Fruit fly (Drosophila melanogaster): ENCODE data around the gene CG12256.

The CG12256 gene

DNA sequence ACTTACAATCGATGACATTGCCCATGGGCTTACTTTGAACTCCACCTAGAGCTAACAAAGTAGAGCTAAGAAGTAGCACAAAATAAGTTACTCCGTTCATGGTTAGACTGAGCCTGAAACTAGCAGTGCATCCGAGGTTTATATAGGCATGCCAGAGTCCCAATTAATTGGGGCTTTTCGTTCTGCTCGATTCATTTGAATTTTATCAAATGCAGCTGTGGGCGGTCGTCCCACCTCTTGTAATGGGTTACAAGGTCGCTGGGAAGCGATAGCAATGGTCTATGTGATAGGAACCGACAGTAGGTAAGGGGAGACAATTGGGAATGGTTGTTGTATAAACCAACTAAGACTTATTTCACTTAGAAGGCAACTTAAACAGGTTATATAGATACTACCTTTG lies at the start of gene CG12256:
CG12256 (minus strand) TSS at position 101 of the 400 bp plus-strand sequence.
- TF ChIP-seq fd96Ca (GFP tag; IDR thresholded peaks at IDR 0.05), result no peak
- TF ChIP-seq CG12605 (GFP tag; IDR thresholded peaks at IDR 0.05), result no peak
- TF ChIP-seq CG8301 (tag; optimal IDR thresholded peaks at IDR 0.05), result no peak
- no peak for TF ChIP-seq EcR (GFP tag; optimal IDR thresholded peaks at IDR 0.05)
- TF ChIP-seq gl (tag; optimal IDR thresholded peaks at IDR 0.05), result no peak
- TF ChIP-seq CG34367 (tag; optimal IDR thresholded peaks at IDR 0.05), result no peak
- TF ChIP-seq D1 (tag; optimal IDR thresholded peaks at IDR 0.05), result no peak
- no peak for TF ChIP-seq Pif1A (GFP tag; optimal IDR thresholded peaks at IDR 0.05)
- no peak for TF ChIP-seq CG10348 (GFP tag; IDR thresholded peaks at IDR 0.05)
- TF ChIP-seq CG8159 (tag; optimal IDR thresholded peaks at IDR 0.05), result no peak
- no peak for TF ChIP-seq CG17806 (tag; optimal IDR thresholded peaks at IDR 0.05)

DNA sequence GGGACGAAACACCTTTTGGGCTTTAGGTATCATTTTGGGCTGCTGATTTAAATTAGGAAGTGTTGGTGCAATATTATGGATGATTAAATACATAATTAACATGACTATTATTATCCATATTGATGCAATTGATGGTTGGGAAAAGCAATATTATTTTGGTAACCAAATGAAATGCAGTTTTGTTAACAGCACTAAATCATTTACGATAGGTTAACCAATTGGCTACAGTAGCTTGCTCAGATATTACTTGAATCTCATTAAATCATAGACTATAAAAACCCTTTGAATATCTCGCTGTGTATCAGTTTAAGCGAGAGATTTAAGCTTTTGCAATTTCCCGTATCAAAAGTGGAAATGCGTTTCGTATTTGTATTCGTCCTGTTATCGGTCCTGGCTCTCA lies 46.7 kb upstream of the CG12256 start, which contains the start of gene Sfp87B:
Sfp87B (plus strand) TSS at position 301 of the 400 bp plus-strand sequence.
- TF ChIP-seq CG12605 (GFP tag; IDR thresholded peaks at IDR 0.05) (no peak), CG13204 (GFP tag; optimal IDR thresholded peaks at IDR 0.05) (no peak), CG17806 (tag; optimal IDR thresholded peaks at IDR 0.05) (no peak), Snoo (tag; optimal IDR thresholded peaks at IDR 0.05) (no peak), CG9948 (tag; optimal IDR thresholded peaks at IDR 0.05) (no peak), gl (tag; optimal IDR thresholded peaks at IDR 0.05) (no peak), CG4496 (GFP tag; IDR thresholded peaks at IDR 0.05) (no peak), CG32121 (GFP tag; IDR thresholded peaks at IDR 0.05) (no peak), Ets98B (GFP tag; IDR thresholded peaks at IDR 0.05) (no peak), rn (GFP tag; IDR thresholded peaks at IDR 0.05) (no peak), CG15710 (tag; optimal IDR thresholded peaks at IDR 0.05) (no peak), EcR (GFP tag; optimal IDR thresholded peaks at IDR 0.05) (no peak)

DNA sequence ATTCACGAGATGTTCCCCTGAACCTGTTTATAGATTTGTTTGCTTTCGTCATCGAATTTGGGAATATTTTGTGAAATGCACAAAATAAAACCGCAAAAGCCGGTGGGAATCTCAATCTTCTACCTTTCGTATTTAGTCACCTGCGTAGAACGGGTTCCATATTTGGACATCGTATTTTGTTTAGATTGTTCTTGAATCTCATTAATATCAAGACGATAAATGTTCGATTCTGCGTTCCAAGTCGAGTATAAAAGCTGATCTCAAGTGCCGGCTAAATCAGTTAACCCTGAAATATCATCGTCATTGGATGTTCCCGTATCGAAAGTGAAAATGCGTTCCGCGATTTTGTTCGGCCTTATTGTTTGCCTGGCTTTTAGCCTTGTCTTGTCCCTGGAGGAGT lies 44.5 kb upstream of the CG12256 start, which contains the start of gene CG17738:
CG17738 (plus strand) TSS at position 301 of the 400 bp plus-strand sequence.
- TF ChIP-seq Pif1A (GFP tag; optimal IDR thresholded peaks at IDR 0.05) (no peak), Snoo (tag; optimal IDR thresholded peaks at IDR 0.05) (no peak), CG17806 (tag; optimal IDR thresholded peaks at IDR 0.05) (no peak)

DNA sequence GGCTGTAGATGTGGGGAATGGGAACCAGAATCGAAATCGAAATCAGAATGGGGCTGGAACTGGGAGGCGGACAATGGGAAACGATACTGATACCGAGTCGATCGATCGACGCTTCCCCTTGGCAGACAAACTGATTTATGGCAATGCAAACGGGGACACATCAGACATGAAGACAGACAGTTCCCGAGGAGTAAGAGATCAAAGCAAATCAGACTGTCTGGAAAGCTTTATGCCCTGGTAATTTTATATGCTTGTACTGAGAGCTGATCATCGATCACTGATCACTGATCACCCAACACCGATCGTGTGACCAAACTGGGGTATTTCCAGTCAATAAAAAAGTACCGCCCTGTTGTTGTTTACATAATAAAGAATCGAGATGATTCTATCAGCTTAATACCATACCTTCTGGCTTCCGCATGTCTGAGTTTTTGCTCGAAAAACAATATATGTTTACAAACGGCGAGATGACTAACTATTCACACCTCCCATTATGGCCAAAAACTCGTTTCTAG lies 43.8 kb upstream of the CG12256 start:
- TF ChIP-seq gl (tag; optimal IDR thresholded peaks at IDR 0.05), result no peak
- TF ChIP-seq CG17806 (tag; optimal IDR thresholded peaks at IDR 0.05), result no peak
- TF ChIP-seq Pif1B (GFP tag; optimal IDR thresholded peaks at IDR 0.05), result no peak
- no peak for TF ChIP-seq CG8159 (tag; optimal IDR thresholded peaks at IDR 0.05)

DNA sequence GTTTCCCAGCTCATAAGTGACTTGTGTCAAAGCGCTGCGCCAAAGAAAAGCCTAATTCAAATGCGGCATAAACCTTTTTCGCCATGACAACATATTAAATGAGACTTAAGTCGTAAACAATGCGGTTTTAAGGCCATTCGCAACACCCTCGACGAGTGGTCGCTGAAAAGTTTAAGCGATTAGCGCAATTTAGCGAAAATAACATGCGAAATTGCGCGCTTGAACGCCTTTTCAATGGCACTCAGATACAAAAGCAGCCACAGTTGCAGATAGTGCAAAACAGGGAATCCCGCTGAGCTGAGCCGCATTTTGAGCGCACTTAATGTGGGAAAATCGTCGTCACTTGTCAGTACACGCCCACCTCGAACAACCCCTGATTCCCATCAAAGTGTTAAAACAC lies 34.5 kb upstream of the CG12256 start, which contains the start of gene CG44038:
CG44038 (plus strand) TSS at position 301 of the 400 bp plus-strand sequence.
- TF ChIP-seq CG8301 (tag; optimal IDR thresholded peaks at IDR 0.05), result no peak
- TF ChIP-seq fd96Ca (GFP tag; IDR thresholded peaks at IDR 0.05), result no peak
- TF ChIP-seq Snoo (tag; optimal IDR thresholded peaks at IDR 0.05), result no peak

DNA sequence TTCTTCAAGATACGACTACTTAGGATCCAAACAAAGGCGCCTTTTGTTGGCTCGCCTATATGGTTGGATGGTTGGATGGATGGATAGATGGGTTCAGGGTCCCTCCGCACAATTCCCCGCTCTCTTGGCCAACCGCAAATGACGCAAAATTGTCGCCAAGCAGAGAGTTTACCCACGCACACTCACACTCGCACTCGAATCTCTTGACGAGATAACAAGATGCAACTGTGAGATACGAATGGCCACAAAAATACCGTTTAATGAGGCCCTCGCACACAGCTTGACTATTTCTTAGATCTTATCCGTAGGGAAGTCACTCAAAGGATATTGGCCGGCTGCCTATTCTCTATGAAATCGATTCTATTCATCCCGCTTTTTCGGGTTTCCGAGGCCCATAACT lies 33.7 kb upstream of the CG12256 start:
- TF ChIP-seq CG15710 (tag; optimal IDR thresholded peaks at IDR 0.05), result no peak
- TF ChIP-seq Snoo (tag; optimal IDR thresholded peaks at IDR 0.05), result no peak
- TF ChIP-seq D1 (tag; optimal IDR thresholded peaks at IDR 0.05), result no peak
- TF ChIP-seq CG9948 (tag; optimal IDR thresholded peaks at IDR 0.05), result no peak
- TF ChIP-seq CG12605 (GFP tag; IDR thresholded peaks at IDR 0.05), result no peak
- no peak for TF ChIP-seq CG32121 (GFP tag; IDR thresholded peaks at IDR 0.05)
- TF ChIP-seq CG17806 (tag; optimal IDR thresholded peaks at IDR 0.05), result no peak
- TF ChIP-seq CG14655 (GFP tag; optimal IDR thresholded peaks at IDR 0.05), result no peak
- no peak for TF ChIP-seq fd96Ca (GFP tag; IDR thresholded peaks at IDR 0.05)
- no peak for TF ChIP-seq EcR (GFP tag; optimal IDR thresholded peaks at IDR 0.05)
- TF ChIP-seq Pif1A (GFP tag; optimal IDR thresholded peaks at IDR 0.05), result no peak
- no peak for TF ChIP-seq CG4496 (GFP tag; IDR thresholded peaks at IDR 0.05)
- TF ChIP-seq rn (GFP tag; IDR thresholded peaks at IDR 0.05), result no peak

DNA sequence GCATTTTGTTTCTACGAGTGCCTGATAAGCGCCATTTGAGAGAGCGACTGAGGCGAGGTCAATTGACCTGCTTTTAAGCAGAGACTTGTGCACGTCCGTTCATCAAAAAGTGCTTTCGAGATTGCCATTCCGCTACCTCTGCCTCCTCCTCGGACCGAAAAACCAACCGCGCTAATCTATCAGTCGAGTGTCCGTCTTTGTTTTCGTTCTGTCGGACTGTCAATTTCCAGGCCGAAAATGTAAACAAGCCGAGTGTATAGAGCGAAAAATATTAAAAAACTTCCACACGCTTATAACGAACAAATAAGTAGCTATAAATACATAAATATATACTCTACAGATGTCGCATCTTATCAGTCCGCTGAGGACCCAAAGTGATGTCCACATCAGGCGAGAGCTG lies 32.9 kb upstream of the CG12256 start:
- TF ChIP-seq EcR (GFP tag; optimal IDR thresholded peaks at IDR 0.05), result peak; percentile 30
- TF ChIP-seq fd96Ca (GFP tag; IDR thresholded peaks at IDR 0.05), result no peak
- no peak for TF ChIP-seq CG13204 (GFP tag; optimal IDR thresholded peaks at IDR 0.05)

DNA sequence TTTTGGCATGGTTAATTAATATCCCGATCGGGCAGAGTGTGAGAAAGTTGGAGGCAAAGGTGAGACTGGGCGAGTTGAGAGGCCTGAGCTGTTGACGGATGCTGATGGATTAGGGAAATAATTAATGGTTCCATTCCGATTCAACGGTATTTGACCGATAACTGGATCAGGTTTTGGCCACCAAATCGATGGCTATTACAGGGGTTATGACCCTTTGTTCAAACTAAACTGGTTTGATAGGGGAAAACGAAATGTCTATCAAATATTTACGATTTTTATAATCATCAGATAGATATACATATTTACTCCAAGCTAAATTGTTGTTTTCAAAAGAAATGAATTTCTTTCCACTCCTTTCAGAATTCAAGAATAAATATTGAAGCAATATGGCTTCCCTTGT lies 32.3 kb upstream of the CG12256 start, which contains the start of the genes CG44037 and svp:
CG44037 (plus strand) TSS at position 301 of the 400 bp plus-strand sequence.
svp (plus strand) TSS at position 301 of the 400 bp plus-strand sequence.
- TF ChIP-seq CG32121 (GFP tag; IDR thresholded peaks at IDR 0.05) (no peak), CG17806 (tag; optimal IDR thresholded peaks at IDR 0.05) (no peak), CG34367 (tag; optimal IDR thresholded peaks at IDR 0.05) (no peak), CG10348 (GFP tag; IDR thresholded peaks at IDR 0.05) (no peak), Ets98B (GFP tag; IDR thresholded peaks at IDR 0.05) (no peak), Pif1A (GFP tag; optimal IDR thresholded peaks at IDR 0.05) (no peak), D1 (tag; optimal IDR thresholded peaks at IDR 0.05) (no peak), CG4496 (GFP tag; IDR thresholded peaks at IDR 0.05) (no peak), CG12605 (GFP tag; IDR thresholded peaks at IDR 0.05) (no peak), CG9948 (tag; optimal IDR thresholded peaks at IDR 0.05) (no peak), fd96Ca (GFP tag; IDR thresholded peaks at IDR 0.05) (no peak), gl (tag; optimal IDR thresholded peaks at IDR 0.05) (no peak), Pif1B (GFP tag; optimal IDR thresholded peaks at IDR 0.05) (no peak), CG15710 (tag; optimal IDR thresholded peaks at IDR 0.05) (no peak)

All from whole organism, pupa.